Fruit fly (Drosophila melanogaster) whole organism, embryonic: Measurements from ENCODE around the gene vsg.

Source experiments
- Atf-2 ChIP-seq: fragments of 200-800 bp; sonication (Bioruptor generic); optimal IDR thresholded peaks from 2 replicates; lab custom pipeline; 2016; ENCODE audit warnings: missing biosample characterization, missing genetic modification characterization
- CG14014 ChIP-seq: fragments of 200-800 bp; sonication (Bioruptor generic); IDR thresholded peaks from 2 replicates; pipeline ENCODE4 v1.3.6; 2022; ENCODE audit warnings: missing biosample characterization, missing genetic modification characterization
- CG4854 ChIP-seq: fragments of 200-800 bp; sonication (Bioruptor generic); optimal IDR thresholded peaks from 2 replicates; lab custom pipeline; 2016; ENCODE audit warnings: missing biosample characterization, missing genetic modification characterization, inconsistent platforms
- CG8944 ChIP-seq: fragments of 200-800 bp; sonication (Bioruptor generic); optimal IDR thresholded peaks from 3 replicates; lab custom pipeline; 2016; ENCODE audit warnings: missing biosample characterization, missing genetic modification characterization
- Rx ChIP-seq: fragments of 200-800 bp; sonication (Bioruptor generic); IDR thresholded peaks from 2 replicates; pipeline ENCODE4 v1.3.6; 2022; ENCODE audit warnings: missing biosample characterization, missing genetic modification characterization
- dan ChIP-seq: fragments of 200-800 bp; sonication (Bioruptor generic); IDR thresholded peaks from 2 replicates; pipeline ENCODE4 v1.3.6; 2022; ENCODE audit warnings: missing biosample characterization, missing genetic modification characterization
- gcm ChIP-seq: fragments of 200-800 bp; sonication (Bioruptor generic); optimal IDR thresholded peaks from 2 replicates; lab custom pipeline; 2019; ENCODE audit warnings: missing biosample characterization, mild to moderate bottlenecking, missing genetic modification characterization, moderate library complexity
- vfl ChIP-seq: fragments of 200-800 bp; sonication (Bioruptor generic); optimal IDR thresholded peaks from 2 replicates; lab custom pipeline; 2016; ENCODE audit warnings: missing biosample characterization, missing genetic modification characterization

DNA sequence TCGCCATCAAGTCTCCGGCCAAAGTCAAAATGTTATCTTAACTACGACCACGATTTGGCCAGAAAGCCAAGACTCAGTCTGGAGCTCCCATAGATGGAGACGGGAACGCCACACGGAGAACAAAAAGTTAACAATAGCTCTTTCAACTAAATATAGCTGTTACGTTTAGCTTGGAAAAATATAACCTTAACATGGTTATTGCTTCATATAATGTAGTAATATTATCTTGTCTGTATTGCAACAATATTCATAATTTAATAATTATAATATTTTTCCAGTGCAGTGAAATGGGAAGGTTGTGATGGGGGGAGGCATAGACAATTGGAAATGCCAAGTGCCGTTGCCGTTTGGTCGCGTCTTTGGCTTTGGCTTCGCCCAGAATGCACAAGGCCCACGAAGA, 31.3 kb downstream of the vsg start:
- no peak for TF ChIP-seq CG14014 (GFP tag; lab: Robert Waterston, UW)
- TF ChIP-seq Rx, result no peak
- TF ChIP-seq dan, result no peak
- TF ChIP-seq CG4854 (GFP tag; lab: Kevin White, UChicago), result no peak
- no peak for TF ChIP-seq CG8944 (GFP tag; lab: Kevin White, UChicago)
- TF ChIP-seq gcm, result no peak
- TF ChIP-seq Atf-2 (GFP tag; lab: Kevin White, UChicago), result no peak
- TF ChIP-seq vfl, result no peak
